Worm (Caenorhabditis elegans): ENCODE results near the gene srv-3.

srv-3 gene

DNA sequence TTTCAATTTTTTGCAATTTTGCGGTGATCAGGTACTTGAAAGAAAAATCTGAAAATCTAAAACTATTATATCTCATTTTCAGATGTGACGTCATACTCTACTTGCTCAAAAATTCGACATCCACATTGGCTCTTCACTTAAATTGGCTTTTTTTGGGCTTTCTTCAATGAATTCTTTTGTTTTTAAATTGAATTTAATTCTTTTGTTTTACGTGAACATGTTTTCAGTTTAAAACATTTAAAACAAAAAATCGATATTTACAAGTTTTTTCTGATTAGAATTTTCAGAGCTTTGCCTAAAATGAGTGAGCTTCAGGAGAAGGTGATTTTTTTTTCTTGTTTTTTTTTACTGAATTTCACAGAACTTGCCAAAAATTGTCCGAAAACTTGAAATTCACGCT is 32.9 kb upstream of the srv-3 start, which contains the start of gene W04E12.3:
TSS of gene W04E12.3 (plus strand) at position 301 of the 400 bp plus-strand sequence.
- no peak for TF ChIP-seq dmd-4 (tag; optimal IDR thresholded peaks at IDR 0.05)
- no peak for TF ChIP-seq ztf-1 (GFP tag; conservative IDR thresholded peaks at IDR 0.05)
- no peak for TF ChIP-seq nhr-23 (tag; optimal IDR thresholded peaks at IDR 0.05)
- TF ChIP-seq nhr-21 (tag; optimal IDR thresholded peaks at IDR 0.05), result no peak

DNA sequence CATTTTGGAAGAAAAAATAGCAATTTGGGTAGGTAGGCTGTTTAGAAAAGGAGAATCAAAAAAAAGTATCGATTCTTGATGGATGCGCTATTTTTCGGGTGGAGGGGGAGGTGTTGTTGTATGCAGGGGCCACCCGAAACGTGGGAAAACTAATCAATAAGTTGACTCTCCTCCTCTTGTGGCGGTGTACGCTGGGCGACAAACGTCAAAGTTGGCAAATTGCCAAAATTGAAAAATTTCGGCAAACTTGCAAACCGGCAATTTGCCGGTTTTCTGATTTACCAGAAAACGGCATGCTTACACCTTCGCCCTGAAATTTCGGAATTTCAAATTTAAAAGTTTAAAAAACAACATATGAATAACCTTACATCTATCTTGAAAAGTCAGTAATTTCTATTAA is 32.3 kb upstream of the srv-3 start, which contains the start of gene W04E12.2:
TSS of gene W04E12.2 (minus strand) at position 101 of the 400 bp plus-strand sequence.
- TF ChIP-seq Y55F3AM.14 (GFP tag; optimal IDR thresholded peaks at IDR 0.05), result no peak
- TF ChIP-seq ZK546.5 (tag; optimal IDR thresholded peaks at IDR 0.05), result no peak
- TF ChIP-seq nhr-12 (tag; optimal IDR thresholded peaks at IDR 0.05), result no peak
- TF ChIP-seq nhr-25 (tag; optimal IDR thresholded peaks at IDR 0.05), result no peak
- TF ChIP-seq F13H6.1 (tag; optimal IDR thresholded peaks at IDR 0.05), result no peak
- no peak for TF ChIP-seq elt-3 (tag; optimal IDR thresholded peaks at IDR 0.05)
- TF ChIP-seq ceh-16 (tag; optimal IDR thresholded peaks at IDR 0.05), result no peak
- TF ChIP-seq C34F6.9 (tag; optimal IDR thresholded peaks at IDR 0.05), result no peak
- TF ChIP-seq nhr-6 (tag; optimal IDR thresholded peaks at IDR 0.05), result no peak
- no peak for TF ChIP-seq sma-3 (GFP tag; optimal IDR thresholded peaks at IDR 0.05)
- TF ChIP-seq ceh-82 (tag; optimal IDR thresholded peaks at IDR 0.05), result no peak
- TF ChIP-seq fos-1 (tag; optimal IDR thresholded peaks at IDR 0.05), result no peak
- TF ChIP-seq nhr-11 (tag; optimal IDR thresholded peaks at IDR 0.05), result no peak
- no peak for TF ChIP-seq skn-1 (tag; optimal IDR thresholded peaks at IDR 0.05)
- no peak for TF ChIP-seq lsy-2 (tag; optimal IDR thresholded peaks at IDR 0.05)

DNA sequence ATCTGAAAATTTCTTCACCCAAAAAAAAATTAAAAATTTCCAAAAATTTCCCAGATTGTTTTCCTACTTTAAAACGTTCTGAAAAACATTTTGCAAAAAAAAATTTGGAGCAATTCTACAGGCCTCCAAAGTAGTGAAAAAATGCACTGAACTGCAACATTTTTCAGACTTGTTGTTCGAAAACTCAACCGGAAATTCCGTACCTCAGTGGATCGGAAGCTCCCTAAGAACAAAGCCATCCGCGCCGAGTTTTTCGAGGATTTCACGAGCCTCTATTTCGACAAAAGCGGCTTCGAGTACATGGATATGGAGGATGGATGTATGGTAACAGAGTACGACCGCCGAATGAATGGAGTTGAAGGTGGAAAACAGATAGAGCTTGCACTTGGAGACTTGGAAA is 29.4 kb upstream of the srv-3 start, which contains the start of gene fbxa-131:
TSS of gene fbxa-131 (plus strand) at position 301 of the 400 bp plus-strand sequence.
- no peak for TF ChIP-seq nhr-10 (tag; optimal IDR thresholded peaks at IDR 0.05)
- TF ChIP-seq nhr-23 (tag; optimal IDR thresholded peaks at IDR 0.05), result no peak
- no peak for TF ChIP-seq unc-62 (GFP tag; optimal IDR thresholded peaks at IDR 0.05)
- no peak for TF ChIP-seq ceh-82 (tag; optimal IDR thresholded peaks at IDR 0.05)
- TF ChIP-seq Y55F3AM.14 (GFP tag; optimal IDR thresholded peaks at IDR 0.05), result no peak
- TF ChIP-seq sem-4 (tag; optimal IDR thresholded peaks at IDR 0.05), result no peak
- no peak for TF ChIP-seq mab-5 (tag; optimal IDR thresholded peaks at IDR 0.05)
- TF ChIP-seq zag-1 (tag; optimal IDR thresholded peaks at IDR 0.05), result no peak
- TF ChIP-seq elt-3 (tag; optimal IDR thresholded peaks at IDR 0.05), result no peak
- TF ChIP-seq alr-1 (tag; optimal IDR thresholded peaks at IDR 0.05), result no peak
- TF ChIP-seq F13H6.1 (tag; optimal IDR thresholded peaks at IDR 0.05), result no peak
- no peak for TF ChIP-seq lin-11 (tag; optimal IDR thresholded peaks at IDR 0.05)
- no peak for TF ChIP-seq C34F6.9 (tag; optimal IDR thresholded peaks at IDR 0.05)
- no peak for TF ChIP-seq peb-1 (tag; optimal IDR thresholded peaks at IDR 0.05)
- TF ChIP-seq egl-27 (tag; optimal IDR thresholded peaks at IDR 0.05), result no peak
- TF ChIP-seq mdl-1 (tag; optimal IDR thresholded peaks at IDR 0.05), result no peak

DNA sequence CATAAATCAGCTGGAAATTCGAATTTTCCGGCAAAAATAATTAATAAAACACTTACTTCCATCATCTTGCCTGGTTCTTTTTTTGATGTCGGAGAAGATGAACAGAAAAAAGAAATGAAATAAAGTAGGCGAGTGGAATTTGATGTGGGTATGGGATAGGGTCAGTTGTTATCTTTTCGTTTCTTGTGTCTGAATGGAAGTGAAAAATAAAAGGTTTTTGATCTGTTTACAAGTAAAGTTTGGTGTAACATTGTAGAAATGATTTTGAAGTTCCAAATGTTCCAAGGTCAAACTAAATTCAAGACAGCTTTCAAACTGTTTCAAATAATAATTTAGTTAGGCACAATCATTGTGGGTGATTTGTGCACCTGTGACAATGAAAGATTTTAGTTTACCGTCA is 28.7 kb upstream of the srv-3 start, which contains the start of gene W04E12.7:
TSS of gene W04E12.7 (minus strand) at position 101 of the 400 bp plus-strand sequence.
- TF ChIP-seq skn-1 (tag; optimal IDR thresholded peaks at IDR 0.05) (no peak), sma-9 (GFP tag; optimal IDR thresholded peaks at IDR 0.05) (no peak), sma-9 (tag; optimal IDR thresholded peaks at IDR 0.05) (no peak), nhr-77 (tag; optimal IDR thresholded peaks at IDR 0.05) (no peak), elt-1 (tag; optimal IDR thresholded peaks at IDR 0.05) (no peak), unc-55 (GFP tag; optimal IDR thresholded peaks at IDR 0.05) (no peak), fos-1 (tag; optimal IDR thresholded peaks at IDR 0.05) (no peak), unc-62 (GFP tag; optimal IDR thresholded peaks at IDR 0.05) (no peak), ztf-4 (tag; optimal IDR thresholded peaks at IDR 0.05) (no peak), alr-1 (tag; optimal IDR thresholded peaks at IDR 0.05) (no peak), ceh-82 (tag; optimal IDR thresholded peaks at IDR 0.05) (no peak), nhr-21 (tag; optimal IDR thresholded peaks at IDR 0.05) (no peak), lin-13 (GFP tag; optimal IDR thresholded peaks at IDR 0.05) (no peak), ama-1 (optimal IDR thresholded peaks at IDR 0.05) (no peak), nhr-25 (tag; optimal IDR thresholded peaks at IDR 0.05) (no peak), nhr-10 (tag; optimal IDR thresholded peaks at IDR 0.05) (no peak), R02D3.7 (tag; optimal IDR thresholded peaks at IDR 0.05) (no peak), zag-1 (tag; optimal IDR thresholded peaks at IDR 0.05) (no peak), nhr-11 (tag; optimal IDR thresholded peaks at IDR 0.05) (no peak), C34F6.9 (tag; optimal IDR thresholded peaks at IDR 0.05) (no peak), nhr-129 (tag; optimal IDR thresholded peaks at IDR 0.05) (no peak)
